Worm (Caenorhabditis elegans): Measurements from ENCODE around the gene F41C3.8.

DNA sequence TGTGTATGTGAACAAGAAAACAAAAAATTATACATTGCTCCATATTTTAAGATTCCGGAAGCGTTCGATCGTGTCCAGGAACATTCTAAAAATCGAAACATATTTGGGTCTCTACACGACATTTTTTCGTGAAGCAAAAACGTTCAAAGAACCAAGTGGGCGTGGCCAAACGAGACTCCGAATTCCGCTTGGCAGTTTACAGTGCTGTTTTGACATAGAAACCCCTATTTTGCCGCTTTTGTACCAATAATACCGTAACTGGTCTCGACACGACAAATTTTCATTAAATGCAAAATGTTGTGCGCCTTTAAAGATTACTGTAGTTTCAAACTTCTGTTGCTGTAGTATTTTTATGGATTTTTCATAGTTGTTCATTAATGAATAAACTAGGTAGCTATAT is 39.8 kb downstream of the F41C3.8 start:
- TF ChIP-seq aha-1 (tag; optimal IDR thresholded peaks at IDR 0.05) (no peak), zag-1 (tag; optimal IDR thresholded peaks at IDR 0.05) (no peak), lin-13 (GFP tag; optimal IDR thresholded peaks at IDR 0.05) (no peak), unc-98 (GFP tag; IDR thresholded peaks at IDR 0.05) (no peak), C16A3.4 (tag; optimal IDR thresholded peaks at IDR 0.05) (no peak), jun-1 (tag; optimal IDR thresholded peaks at IDR 0.05) (no peak), blmp-1 (tag; optimal IDR thresholded peaks at IDR 0.05) (no peak), lin-15B (tag; optimal IDR thresholded peaks at IDR 0.05) (no peak), nhr-76 (tag; optimal IDR thresholded peaks at IDR 0.05) (no peak), elt-3 (tag; optimal IDR thresholded peaks at IDR 0.05) (no peak), mab-9 (GFP tag; IDR thresholded peaks at IDR 0.05) (no peak), nhr-12 (tag; optimal IDR thresholded peaks at IDR 0.05) (no peak)
